Worm (Caenorhabditis elegans) whole organism, L1 larva: ENCODE measurements around the gene F57A8.6.

ENCODE experiments used
- C04F5.9 ChIP-seq: sonication (generic microtip); optimal IDR thresholded peaks from 2 replicates; lab custom pipeline; 2016; ENCODE audit warnings: missing genetic modification characterization, missing compliant biosample characterization
- C16A3.4 ChIP-seq: fragments of 150-350 bp; optimal IDR thresholded peaks from 2 replicates; lab custom pipeline; 2014; ENCODE audit warnings: missing biosample characterization, missing genetic modification characterization
- C34B4.2 ChIP-seq: sonication (generic microtip); optimal IDR thresholded peaks from 2 replicates; lab custom pipeline; 2017; ENCODE audit warnings: mild to moderate bottlenecking, missing genetic modification characterization, missing compliant biosample characterization
- Y116A8C.19 ChIP-seq: sonication (generic microtip); optimal IDR thresholded peaks from 2 replicates; lab custom pipeline; 2016; ENCODE audit warnings: missing compliant biosample characterization, missing genetic modification characterization, borderline replicate concordance
- aha-1 ChIP-seq: fragments of 150-350 bp; optimal IDR thresholded peaks from 2 replicates; lab custom pipeline; 2014; ENCODE audit warnings: missing biosample characterization, missing genetic modification characterization
- ama-1 ChIP-seq: fragments of 150-350 bp; optimal IDR thresholded peaks from 2 replicates; lab custom pipeline; 2014
- blmp-1 ChIP-seq: fragments of 150-350 bp; optimal IDR thresholded peaks from 2 replicates; lab custom pipeline; 2014; ENCODE audit warnings: missing biosample characterization, missing genetic modification characterization
- ceh-63 ChIP-seq: fragments of 200-800 bp; sonication (Bioruptor generic); optimal IDR thresholded peaks from 2 replicates; lab custom pipeline; 2018; ENCODE audit warnings: mild to moderate bottlenecking, missing genetic modification characterization, missing compliant biosample characterization
- ceh-88 ChIP-seq: fragments of 200-800 bp; sonication (Bioruptor generic); IDR thresholded peaks from 2 replicates; pipeline ENCODE4 v1.3.6; 2022; ENCODE audit warnings: missing genetic modification characterization, missing compliant biosample characterization
- dpl-1 ChIP-seq, 3 experiments: fragments of 150-350 bp in 2 of 3; sonication (generic microtip) in 1 of 3; optimal IDR thresholded peaks; 2 replicates each; lab custom pipeline; 2014 to 2017; ENCODE audit warnings: missing biosample characterization in 3 of 3, missing genetic modification characterization in 3 of 3, missing genetic modification reagents in 3 of 3
- efl-1 ChIP-seq, 4 experiments: fragments of 150-350 bp; optimal IDR thresholded peaks in 3 of 4; peaks in 1 of 4; 1 replicate in 1 of 4; 2 replicates in 3 of 4; lab custom pipeline; 2014; ENCODE audit warnings: missing biosample characterization in 2 of 4, missing genetic modification characterization in 2 of 4, missing genetic modification reagents in 2 of 4
- egl-13 ChIP-seq: sonication (generic microtip); optimal IDR thresholded peaks from 2 replicates; lab custom pipeline; 2016; ENCODE audit warnings: missing genotype, missing genetic modification reagents, missing genetic modification characterization, missing compliant biosample characterization
- egl-27 ChIP-seq, 2 experiments: fragments of 150-350 bp in 1 of 2; sonication (generic microtip); optimal IDR thresholded peaks; 3 replicates each; lab custom pipeline; 2017 to 2018; ENCODE audit warnings: missing biosample characterization in 2 of 2, missing genetic modification characterization in 2 of 2, missing genetic modification reagents in 2 of 2
- elt-2 ChIP-seq: sonication (generic microtip); optimal IDR thresholded peaks from 2 replicates; lab custom pipeline; 2016; ENCODE audit warnings: missing genetic modification characterization, mild to moderate bottlenecking, inconsistent platforms, missing compliant biosample characterization, missing genetic modification reagents
- fkh-10 ChIP-seq: sonication (generic microtip); optimal IDR thresholded peaks from 2 replicates; lab custom pipeline; 2017; ENCODE audit warnings: missing biosample characterization, missing genetic modification reagents, missing genetic modification characterization
- fkh-8 ChIP-seq: sonication (generic microtip); optimal IDR thresholded peaks from 2 replicates; lab custom pipeline; 2016; ENCODE audit warnings: mild to moderate bottlenecking, missing genetic modification characterization, missing compliant biosample characterization
- grh-1 ChIP-seq: fragments of 200-800 bp; sonication (Bioruptor generic); IDR thresholded peaks from 2 replicates; pipeline ENCODE4 v1.3.6; 2022; ENCODE audit warnings: missing genetic modification reagents, missing genetic modification characterization, missing compliant biosample characterization
- irx-1 ChIP-seq: sonication (generic microtip); optimal IDR thresholded peaks from 2 replicates; lab custom pipeline; 2016; ENCODE audit warnings: missing genetic modification characterization, missing compliant biosample characterization
- isw-1 ChIP-seq: fragments of 200-800 bp; sonication (Bioruptor generic); IDR thresholded peaks from 2 replicates; pipeline ENCODE4 v1.3.6; 2022; ENCODE audit warnings: missing genetic modification characterization, missing compliant biosample characterization
- lin-14 ChIP-seq: fragments of 200-800 bp; sonication (Bioruptor generic); optimal IDR thresholded peaks from 2 replicates; lab custom pipeline; 2018; ENCODE audit warnings: mild to moderate bottlenecking, missing genetic modification characterization, moderate library complexity, missing compliant biosample characterization
- lin-15B ChIP-seq: fragments of 150-350 bp; sonication (generic microtip); optimal IDR thresholded peaks from 3 replicates; lab custom pipeline; 2014; ENCODE audit warnings: missing biosample characterization, missing genetic modification characterization
- lin-35 ChIP-seq, 2 experiments: fragments of 150-350 bp; optimal IDR thresholded peaks; 2 replicates each; lab custom pipeline; 2014; ENCODE audit warnings: missing biosample characterization in 2 of 2, missing genetic modification characterization in 2 of 2, missing genetic modification reagents in 2 of 2
- lin-39 ChIP-seq: fragments of 150-350 bp; optimal IDR thresholded peaks from 2 replicates; lab custom pipeline; 2014; ENCODE audit warnings: missing biosample characterization, missing genetic modification reagents, missing genetic modification characterization
- mdl-1 ChIP-seq, 2 experiments: fragments of 150-350 bp; optimal IDR thresholded peaks; 2 replicates each; lab custom pipeline; 2014 to 2017; ENCODE audit warnings: missing biosample characterization in 2 of 2, missing genetic modification characterization in 2 of 2, inconsistent platforms in 1 of 2
- mep-1 ChIP-seq: fragments of 150-350 bp; optimal IDR thresholded peaks from 2 replicates; lab custom pipeline; 2014; ENCODE audit warnings: missing biosample characterization, missing genetic modification characterization
- nhr-11 ChIP-seq: fragments of 150-350 bp; optimal IDR thresholded peaks from 2 replicates; lab custom pipeline; 2014; ENCODE audit warnings: missing biosample characterization, missing genetic modification characterization
- nhr-12 ChIP-seq: sonication (generic microtip); optimal IDR thresholded peaks from 2 replicates; lab custom pipeline; 2017; ENCODE audit warnings: missing biosample characterization, missing genetic modification characterization
- nhr-19 ChIP-seq: fragments of 200-800 bp; sonication (Bioruptor generic); conservative IDR thresholded peaks from 2 replicates; pipeline ENCODE4 v1.3.6; 2022; ENCODE audit warnings: missing genetic modification characterization, missing compliant biosample characterization
- nhr-20 ChIP-seq: sonication (generic microtip); optimal IDR thresholded peaks from 2 replicates; lab custom pipeline; 2016; ENCODE audit warnings: mild to moderate bottlenecking, missing genetic modification characterization, missing compliant biosample characterization
- nhr-237 ChIP-seq: fragments of 150-350 bp; optimal IDR thresholded peaks from 2 replicates; lab custom pipeline; 2014; ENCODE audit warnings: missing biosample characterization, missing genetic modification characterization
- nhr-47 ChIP-seq: sonication (generic microtip); optimal IDR thresholded peaks from 2 replicates; lab custom pipeline; 2016; ENCODE audit warnings: mild to moderate bottlenecking, missing genetic modification characterization, moderate library complexity, missing compliant biosample characterization
- nhr-76 ChIP-seq: sonication (generic microtip); optimal IDR thresholded peaks from 2 replicates; lab custom pipeline; 2017; ENCODE audit warnings: missing biosample characterization, missing genetic modification characterization
- nhr-77 ChIP-seq: fragments of 150-350 bp; optimal IDR thresholded peaks from 2 replicates; lab custom pipeline; 2014; ENCODE audit warnings: missing biosample characterization, missing genetic modification characterization
- nhr-84 ChIP-seq: sonication (generic microtip); optimal IDR thresholded peaks from 2 replicates; lab custom pipeline; 2017; ENCODE audit warnings: missing biosample characterization, missing genetic modification characterization
- nhr-85 ChIP-seq: sonication (generic microtip); peaks from one replicate; lab custom pipeline; 2016; ENCODE audit warnings: missing genetic modification characterization, inconsistent platforms, missing compliant biosample characterization
- pag-3 ChIP-seq: sonication (generic microtip); optimal IDR thresholded peaks from 2 replicates; lab custom pipeline; 2017; ENCODE audit warnings: missing genetic modification characterization, mild to moderate bottlenecking, missing compliant biosample characterization, antibody characterized with exemption, borderline replicate concordance; ENCODE audit not compliant: insufficient read depth
- pax-3 ChIP-seq: fragments of 200-800 bp; sonication (Bioruptor generic); optimal IDR thresholded peaks from 2 replicates; lab custom pipeline; 2018; ENCODE audit warnings: mild to moderate bottlenecking, missing genetic modification characterization, moderate library complexity, missing compliant biosample characterization
- pqm-1 ChIP-seq: sonication (generic microtip); optimal IDR thresholded peaks from 3 replicates; lab custom pipeline; 2017; ENCODE audit warnings: missing biosample characterization, missing genetic modification characterization
- snu-23 ChIP-seq: sonication (generic microtip); optimal IDR thresholded peaks from 2 replicates; lab custom pipeline; 2016; ENCODE audit warnings: missing genetic modification characterization, missing compliant biosample characterization
- sox-4 ChIP-seq: sonication (generic microtip); optimal IDR thresholded peaks from 2 replicates; lab custom pipeline; 2016; ENCODE audit warnings: missing genetic modification characterization, missing compliant biosample characterization
- sptf-1 ChIP-seq: fragments of 150-350 bp; optimal IDR thresholded peaks from 2 replicates; lab custom pipeline; 2014; ENCODE audit warnings: missing biosample characterization, missing genetic modification characterization
- sup-37 ChIP-seq: fragments of 200-800 bp; sonication (Bioruptor generic); optimal IDR thresholded peaks from 2 replicates; lab custom pipeline; 2018; ENCODE audit warnings: mild to moderate bottlenecking, missing genetic modification characterization, missing compliant biosample characterization
- swsn-7 ChIP-seq: sonication (generic microtip); optimal IDR thresholded peaks from 2 replicates; lab custom pipeline; 2016; ENCODE audit warnings: missing genetic modification characterization, missing compliant biosample characterization
- unc-130 ChIP-seq: fragments of 150-350 bp; optimal IDR thresholded peaks from 2 replicates; lab custom pipeline; 2017; ENCODE audit warnings: missing biosample characterization, missing genetic modification characterization, inconsistent platforms
- unc-30 ChIP-seq: sonication (generic microtip); optimal IDR thresholded peaks from 2 replicates; lab custom pipeline; 2017; ENCODE audit warnings: missing biosample characterization, missing genetic modification characterization
- unc-62 ChIP-seq: fragments of 150-350 bp; optimal IDR thresholded peaks from 2 replicates; lab custom pipeline; 2014; ENCODE audit warnings: missing biosample characterization, missing genetic modification reagents, missing genetic modification characterization
- xbp-1 ChIP-seq: sonication (generic microtip); optimal IDR thresholded peaks from 2 replicates; lab custom pipeline; 2016; ENCODE audit warnings: missing genetic modification characterization, missing compliant biosample characterization
- zag-1 ChIP-seq: fragments of 150-350 bp; optimal IDR thresholded peaks from 2 replicates; lab custom pipeline; 2014; ENCODE audit warnings: missing biosample characterization, missing genetic modification characterization
- ztf-11 ChIP-seq, 2 experiments: sonication (generic microtip); optimal IDR thresholded peaks; 2 replicates each; lab custom pipeline; 2016 to 2017; ENCODE audit warnings: missing genetic modification characterization in 2 of 2, missing biosample characterization in 1 of 2, missing compliant biosample characterization in 1 of 2
- ztf-4 ChIP-seq: fragments of 150-350 bp; optimal IDR thresholded peaks from 2 replicates; lab custom pipeline; 2014; ENCODE audit warnings: missing biosample characterization, missing genetic modification characterization

The F57A8.6 gene

ce11 chrV:10041484-10041883, 32.2 kb downstream of the F57A8.6 start (continued):
- TF ChIP-seq zag-1 (tag; lab: Kevin White, UChicago), result no peak
- no peak for TF ChIP-seq C04F5.9 (tag; lab: Kevin White, UChicago)
- TF ChIP-seq xbp-1, result no peak
- no peak for TF ChIP-seq unc-130 (tag; lab: Kevin White, UChicago)
- TF ChIP-seq efl-1 (optimal IDR thresholded peaks at IDR 0.05; lab: Kevin White, UChicago), result peak; percentile 1 to 2
- TF ChIP-seq efl-1 (GFP tag; optimal IDR thresholded peaks at IDR 0.05 in 1 of 2; lab: Kevin White, UChicago), result no peak
- TF ChIP-seq sox-4 (tag; lab: Kevin White, UChicago), result no peak
- no peak for TF ChIP-seq sup-37 (GFP tag; lab: Kevin White, UChicago)
- no peak for TF ChIP-seq nhr-77
- peak; percentile 25 for TF ChIP-seq nhr-47 (tag; lab: Kevin White, UChicago)
- no peak for TF ChIP-seq unc-62 (GFP tag; lab: Kevin White, UChicago)
- no peak for TF ChIP-seq lin-15B (tag; lab: Kevin White, UChicago)
- TF ChIP-seq pqm-1, result no peak
- no peak for TF ChIP-seq egl-13 (tag; lab: Kevin White, UChicago)
- TF ChIP-seq nhr-11 (tag; lab: Kevin White, UChicago), result no peak
- peak; percentile 68 for TF ChIP-seq lin-14
- no peak for TF ChIP-seq nhr-12 (tag; lab: Kevin White, UChicago)
- TF ChIP-seq ama-1 (lab: Kevin White, UChicago), result no peak
- TF ChIP-seq nhr-84 (tag; lab: Kevin White, UChicago), result no peak

DNA sequence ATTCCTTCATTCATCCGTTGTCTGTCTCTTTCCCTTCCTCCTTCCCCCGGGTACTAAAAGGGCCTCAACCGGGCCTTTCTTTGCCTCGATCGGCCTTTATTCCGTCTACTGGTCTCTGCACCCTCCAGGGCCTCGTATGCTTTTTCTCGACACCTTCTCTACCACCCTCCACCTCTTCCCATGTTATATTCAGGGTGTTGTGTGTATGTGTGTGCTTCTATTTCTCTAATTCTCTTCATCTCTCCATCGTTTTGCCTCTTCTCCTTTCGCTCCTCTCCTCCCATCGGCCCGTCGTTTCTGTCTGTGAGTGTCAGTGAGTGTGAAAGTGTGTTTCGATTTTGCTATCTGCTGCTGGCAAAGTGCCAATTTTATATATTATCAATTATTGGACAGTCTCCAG, 33.9 kb downstream of the F57A8.6 start:
- TF ChIP-seq ceh-63 (GFP tag; lab: Kevin White, UChicago), result no peak
- TF ChIP-seq sup-37 (GFP tag; lab: Kevin White, UChicago), result no peak
- peak in 1 of 2 experiments; percentile 34 for TF ChIP-seq egl-27 (tag; optimal IDR thresholded peaks at IDR 0.05; lab: Kevin White, UChicago)
- TF ChIP-seq sox-4 (tag; lab: Kevin White, UChicago), result no peak
- peak; percentile 91 for TF ChIP-seq blmp-1 (tag; lab: Kevin White, UChicago)
- no peak for TF ChIP-seq lin-15B (tag; lab: Kevin White, UChicago)
- TF ChIP-seq ceh-88, result no peak
- peak; percentile 61 to 64 for TF ChIP-seq lin-35 (GFP tag; optimal IDR thresholded peaks at IDR 0.05; lab: Kevin White, UChicago)
- TF ChIP-seq unc-62 (GFP tag; lab: Kevin White, UChicago), result no peak
- TF ChIP-seq mdl-1 (tag; optimal IDR thresholded peaks at IDR 0.05; lab: Kevin White, UChicago), result peak in 1 of 2 experiments; percentile 60
- no peak for TF ChIP-seq nhr-237
- TF ChIP-seq C16A3.4 (tag; lab: Kevin White, UChicago), result peak; percentile 28
- TF ChIP-seq dpl-1 (GFP tag; optimal IDR thresholded peaks at IDR 0.05; lab: Kevin White, UChicago), result peak; percentile 4 to 30 (median 7)
- no peak; the same call in 1 of the 2 replicates for TF ChIP-seq isw-1 (GFP tag; lab: Robert Waterston, UW)
- no peak for TF ChIP-seq zag-1 (tag; lab: Kevin White, UChicago)
- no peak for TF ChIP-seq fkh-10 (GFP tag; lab: Kevin White, UChicago)
- TF ChIP-seq snu-23, result peak; percentile 75
- TF ChIP-seq aha-1 (tag; lab: Kevin White, UChicago), result no peak
- no peak for TF ChIP-seq pag-3 (tag; lab: Kevin White, UChicago)
- no peak for TF ChIP-seq grh-1 (GFP tag; lab: Robert Waterston, UW)
- TF ChIP-seq lin-14, result peak; percentile 79
- peak; percentile 48 for TF ChIP-seq nhr-19 (GFP tag; lab: Robert Waterston, UW)
- peak; percentile 78 for TF ChIP-seq mep-1 (tag; lab: Kevin White, UChicago)
- TF ChIP-seq nhr-84 (tag; lab: Kevin White, UChicago), result no peak
- TF ChIP-seq lin-39, result no peak
- no peak for TF ChIP-seq pax-3 (tag; lab: Kevin White, UChicago)
- TF ChIP-seq swsn-7 (tag; lab: Kevin White, UChicago), result peak; percentile 66
- TF ChIP-seq elt-2 (tag; lab: Kevin White, UChicago), result peak; percentile 85
- no peak for TF ChIP-seq C34B4.2 (tag; lab: Kevin White, UChicago)
- TF ChIP-seq nhr-11 (tag; lab: Kevin White, UChicago), result no peak
- no peak for TF ChIP-seq Y116A8C.19 (tag; lab: Kevin White, UChicago)
- peak; percentile 85 for TF ChIP-seq nhr-20 (tag; lab: Kevin White, UChicago)
- peak; percentile 73 for TF ChIP-seq nhr-85 (tag; lab: Kevin White, UChicago)
- no peak for TF ChIP-seq unc-130 (tag; lab: Kevin White, UChicago)
- peak; percentile 26 for TF ChIP-seq xbp-1
- peak; percentile 24 for TF ChIP-seq egl-13 (tag; lab: Kevin White, UChicago)
- TF ChIP-seq fkh-8, result peak; percentile 31
- TF ChIP-seq sptf-1 (tag; lab: Kevin White, UChicago), result no peak
- no peak for TF ChIP-seq unc-30
- peak; percentile 1 for TF ChIP-seq irx-1 (tag; lab: Kevin White, UChicago)
- TF ChIP-seq nhr-76 (tag; lab: Kevin White, UChicago), result no peak
- TF ChIP-seq ztf-4 (tag; lab: Kevin White, UChicago), result peak; percentile 63
- TF ChIP-seq ztf-11 (tag; optimal IDR thresholded peaks at IDR 0.05; lab: Kevin White, UChicago), result peak in 1 of 2 experiments; percentile 7
